Fruit fly (Drosophila melanogaster): ENCODE data around the gene CG11586.

Gene CG11586

DNA sequence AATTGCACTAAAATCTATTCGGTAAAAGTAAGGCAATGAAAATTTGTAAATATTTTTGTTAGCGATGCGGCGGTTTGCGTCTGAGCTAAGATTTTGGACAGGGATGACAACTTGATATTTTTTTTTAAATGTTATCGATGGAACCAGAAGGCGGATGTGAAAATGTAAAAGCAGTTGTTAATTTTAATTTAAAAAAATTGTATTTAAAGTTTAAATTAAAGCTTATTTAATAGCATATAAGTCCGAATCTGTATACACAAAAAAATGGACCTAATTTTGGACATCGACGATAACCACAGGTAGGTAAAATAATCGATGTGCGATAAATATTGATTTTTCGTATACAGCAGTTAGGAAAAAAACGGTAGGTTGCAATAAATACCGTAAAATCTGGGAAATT is at the start of gene CG11586, which contains the start of gene VhaM9.7-a (continued):
- TF ChIP-seq unpg (GFP tag; optimal IDR thresholded peaks at IDR 0.05) (no peak), CG2875 (GFP tag; optimal IDR thresholded peaks at IDR 0.05) (no peak), az2 (GFP tag; optimal IDR thresholded peaks at IDR 0.05) (no peak), Gug (GFP tag; IDR thresholded peaks at IDR 0.05) (no peak), Rx (GFP tag; IDR thresholded peaks at IDR 0.05) (no peak), yki (optimal IDR thresholded peaks at IDR 0.05) (no peak), Hand (GFP tag; optimal IDR thresholded peaks at IDR 0.05) (no peak), Fer1 (GFP tag; optimal IDR thresholded peaks at IDR 0.05) (peak; percentile 10), CG9609 (GFP tag; optimal IDR thresholded peaks at IDR 0.05) (no peak), CHES-1-like (GFP tag; optimal IDR thresholded peaks at IDR 0.05) (no peak), CG18764 (GFP tag; optimal IDR thresholded peaks at IDR 0.05) (peak; percentile 2), HLH3B (GFP tag; IDR thresholded peaks at IDR 0.05) (no peak), CG7556 (GFP tag; optimal IDR thresholded peaks at IDR 0.05) (no peak), CG18262 (tag; optimal IDR thresholded peaks at IDR 0.05) (peak; percentile 11), CG11093 (GFP tag; IDR thresholded peaks at IDR 0.05) (no peak), Drgx (GFP tag; IDR thresholded peaks at IDR 0.05) (no peak), psq (GFP tag; optimal IDR thresholded peaks at IDR 0.05) (no peak), cg (GFP tag; optimal IDR thresholded peaks at IDR 0.05) (no peak), jigr1 (GFP tag; IDR thresholded peaks at IDR 0.05) (no peak), bigmax (GFP tag; optimal IDR thresholded peaks at IDR 0.05) (no peak), Xbp1 (GFP tag; optimal IDR thresholded peaks at IDR 0.05) (peak; percentile 41), Scr (GFP tag; IDR thresholded peaks at IDR 0.05; ENCODE audit: partially characterized antibody) (peak; percentile 71), CG17359 (tag; optimal IDR thresholded peaks at IDR 0.05) (no peak), z (GFP tag; IDR thresholded peaks at IDR 0.05) (no peak), lmd (GFP tag; IDR thresholded peaks at IDR 0.05) (no peak), CG3726 (GFP tag; IDR thresholded peaks at IDR 0.05) (no peak), D (optimal IDR thresholded peaks at IDR 0.05) (no peak), D (GFP tag; optimal IDR thresholded peaks at IDR 0.05) (no peak), ash1 (GFP tag; optimal IDR thresholded peaks at IDR 0.05) (no peak), lola (GFP tag; optimal IDR thresholded peaks at IDR 0.05) (peak in 1 of 3 experiments; percentile 11), Oaz (GFP tag; IDR thresholded peaks at IDR 0.05) (no peak), CG1832 (GFP tag; optimal IDR thresholded peaks at IDR 0.05) (no peak), Taf1 (GFP tag; IDR thresholded peaks at IDR 0.05) (no peak), dimm (GFP tag; IDR thresholded peaks at IDR 0.05) (no peak), cas (GFP tag; IDR thresholded peaks at IDR 0.05) (no peak), Nf-YC (tag; optimal IDR thresholded peaks at IDR 0.05) (peak; percentile 22), CG6654 (GFP tag; optimal IDR thresholded peaks at IDR 0.05) (no peak), Dll (GFP tag; IDR thresholded peaks at IDR 0.05; ENCODE audit: partially characterized antibody) (peak; percentile 78), Lim3 (GFP tag; IDR thresholded peaks at IDR 0.05) (no peak), trh (GFP tag; optimal IDR thresholded peaks at IDR 0.05) (no peak), pan (optimal IDR thresholded peaks at IDR 0.05) (no peak), pan (GFP tag; optimal IDR thresholded peaks at IDR 0.05 in 1 of 2, IDR thresholded peaks at IDR 0.05 in 1 of 2) (no peak), CG16815 (GFP tag; optimal IDR thresholded peaks at IDR 0.05) (no peak), CG15514 (GFP tag; optimal IDR thresholded peaks at IDR 0.05) (peak; percentile 92), CG3407 (GFP tag; optimal IDR thresholded peaks at IDR 0.05) (no peak), YL-1 (GFP tag; optimal IDR thresholded peaks at IDR 0.05) (peak; percentile 84), CG7745 (tag; optimal IDR thresholded peaks at IDR 0.05) (no peak), CG42726 (GFP tag; IDR thresholded peaks at IDR 0.05; ENCODE audit: partially characterized antibody) (no peak), CG30020 (tag; optimal IDR thresholded peaks at IDR 0.05) (peak; percentile 34), CG8359 (GFP tag; optimal IDR thresholded peaks at IDR 0.05; ENCODE audit: borderline replicate concordance) (no peak), hth (optimal IDR thresholded peaks at IDR 0.05) (no peak), pita (GFP tag; optimal IDR thresholded peaks at IDR 0.05) (peak; percentile 52), Hsf (GFP tag; optimal IDR thresholded peaks at IDR 0.05) (peak; percentile 14)

Data from whole organism, embryonic.